Fruit fly (Drosophila melanogaster) whole organism, embryonic: Measurements from ENCODE around the gene CG33666.

Experiments used
- Abd-B ChIP-seq: fragments of 200-800 bp; sonication (Bioruptor generic); optimal IDR thresholded peaks from 2 replicates; lab custom pipeline; 2018; ENCODE audit warnings: missing biosample characterization, mild to moderate bottlenecking, missing genetic modification characterization, moderate library complexity
- Ada2b ChIP-seq: fragments of 200-800 bp; sonication (Bioruptor generic); IDR thresholded peaks from 2 replicates; pipeline ENCODE4 v1.3.6; 2022; ENCODE audit warnings: missing biosample characterization, missing genetic modification characterization
- Atf3 ChIP-seq: fragments of 200-800 bp; sonication (Bioruptor generic); optimal IDR thresholded peaks from 3 replicates; lab custom pipeline; 2016; ENCODE audit warnings: missing biosample characterization, missing genetic modification characterization
- BtbVII ChIP-seq: fragments of 200-800 bp; sonication (Bioruptor generic); optimal IDR thresholded peaks from 3 replicates; lab custom pipeline; 2017; ENCODE audit warnings: missing biosample characterization, mild to moderate bottlenecking, missing genetic modification characterization
- CG10209 ChIP-seq: fragments of 200-800 bp; sonication (Bioruptor generic); optimal IDR thresholded peaks from 3 replicates; lab custom pipeline; 2017; ENCODE audit warnings: missing biosample characterization, mild to moderate bottlenecking, missing genetic modification characterization, missing genetic modification reagents
- CG11456 ChIP-seq: fragments of 200-800 bp; sonication (Bioruptor generic); IDR thresholded peaks from 3 replicates; pipeline ENCODE4 v1.3.6; 2022; ENCODE audit warnings: missing biosample characterization, missing genetic modification characterization
- CG15073 ChIP-seq: fragments of 200-800 bp; sonication (Bioruptor generic); optimal IDR thresholded peaks from 2 replicates; lab custom pipeline; 2016; ENCODE audit warnings: missing biosample characterization, missing genetic modification characterization
- CG17359 ChIP-seq: fragments of 200-800 bp; sonication (Bioruptor generic); optimal IDR thresholded peaks from 3 replicates; lab custom pipeline; 2018; ENCODE audit warnings: missing biosample characterization, mild to moderate bottlenecking, missing genetic modification characterization, moderate library complexity
- CG32532 ChIP-seq: fragments of 200-800 bp; sonication (Bioruptor generic); IDR thresholded peaks from 2 replicates; pipeline ENCODE4 v1.3.6; 2022; ENCODE audit warnings: missing biosample characterization, missing genetic modification characterization
- CG33213 ChIP-seq: fragments of 200-800 bp; sonication (Bioruptor generic); optimal IDR thresholded peaks from 3 replicates; lab custom pipeline; 2016; ENCODE audit warnings: missing biosample characterization, missing genetic modification characterization
- CG34224 ChIP-seq: fragments of 200-800 bp; sonication (Bioruptor generic); IDR thresholded peaks from 3 replicates; pipeline ENCODE4 v1.3.6; 2022; ENCODE audit warnings: missing biosample characterization, missing genetic modification characterization; ENCODE audit not compliant: partially characterized antibody
- CG34422 ChIP-seq: fragments of 200-800 bp; sonication (Bioruptor generic); IDR thresholded peaks from 3 replicates; pipeline ENCODE4 v1.3.6; 2022; ENCODE audit warnings: missing biosample characterization, missing genetic modification characterization
- CG5953 ChIP-seq: fragments of 200-800 bp; sonication (Bioruptor generic); IDR thresholded peaks from 2 replicates; pipeline ENCODE4 v1.3.6; 2022; ENCODE audit warnings: missing biosample characterization, missing genetic modification characterization
- CG7556 ChIP-seq: fragments of 200-800 bp; sonication (Bioruptor generic); optimal IDR thresholded peaks from 2 replicates; lab custom pipeline; 2017; ENCODE audit warnings: missing biosample characterization, mild to moderate bottlenecking, missing genetic modification characterization
- CG9817 ChIP-seq: fragments of 200-800 bp; sonication (Bioruptor generic); optimal IDR thresholded peaks from 2 replicates; lab custom pipeline; 2018; ENCODE audit warnings: missing biosample characterization, mild to moderate bottlenecking, missing genetic modification characterization, moderate library complexity
- Dbx ChIP-seq: fragments of 200-800 bp; sonication (Bioruptor generic); IDR thresholded peaks from 3 replicates; pipeline ENCODE4 v1.3.6; 2022; ENCODE audit warnings: missing biosample characterization, missing genetic modification characterization
- Dek ChIP-seq: fragments of 200-800 bp; sonication (Bioruptor generic); optimal IDR thresholded peaks from 3 replicates; lab custom pipeline; 2019; ENCODE audit warnings: missing biosample characterization, mild to moderate bottlenecking, missing genetic modification characterization, moderate library complexity
- Dll ChIP-seq: fragments of 200-800 bp; sonication (Bioruptor generic); IDR thresholded peaks from 4 replicates; pipeline ENCODE4 v1.3.6; 2022; ENCODE audit warnings: missing biosample characterization, missing genetic modification characterization; ENCODE audit not compliant: partially characterized antibody
- Dref ChIP-seq: fragments of 200-800 bp; sonication (Bioruptor generic); IDR thresholded peaks from 2 replicates; pipeline ENCODE4 v1.3.6; 2022; ENCODE audit warnings: missing biosample characterization, missing genetic modification characterization
- E2f2 ChIP-seq: fragments of 200-800 bp; sonication (Bioruptor generic); IDR thresholded peaks from 2 replicates; pipeline ENCODE4 v1.3.6; 2022; ENCODE audit warnings: missing biosample characterization, missing genetic modification characterization
- Gug ChIP-seq: fragments of 200-800 bp; sonication (Bioruptor generic); IDR thresholded peaks from 4 replicates; pipeline ENCODE4 v1.3.6; 2022; ENCODE audit warnings: missing biosample characterization, missing genetic modification characterization
- HLH3B ChIP-seq: fragments of 200-800 bp; sonication (Bioruptor generic); IDR thresholded peaks from 2 replicates; pipeline ENCODE4 v1.3.6; 2022; ENCODE audit warnings: missing biosample characterization, missing genetic modification characterization
- Jarid2 ChIP-seq: fragments of 200-800 bp; sonication (Bioruptor generic); optimal IDR thresholded peaks from 3 replicates; lab custom pipeline; 2017; ENCODE audit warnings: mild to moderate bottlenecking, missing biosample characterization, missing genetic modification reagents, missing genetic modification characterization
- MESR4 ChIP-seq: fragments of 200-800 bp; sonication (Bioruptor generic); optimal IDR thresholded peaks from 2 replicates; lab custom pipeline; 2018; ENCODE audit warnings: missing biosample characterization, mild to moderate bottlenecking, missing genetic modification characterization, moderate library complexity
- Med ChIP-seq: fragments of 200-800 bp; sonication (Bioruptor generic); peaks from one replicate; lab custom pipeline; 2016; ENCODE audit warnings: missing biosample characterization, missing genetic modification characterization, mild to moderate bottlenecking, inconsistent platforms, moderate library complexity
- Ptx1 ChIP-seq: fragments of 200-800 bp; sonication (Bioruptor generic); IDR thresholded peaks from 2 replicates; pipeline ENCODE4 v1.3.6; 2022; ENCODE audit warnings: missing biosample characterization, missing genetic modification characterization
- Scr ChIP-seq: fragments of 200-800 bp; sonication (Bioruptor generic); IDR thresholded peaks from 2 replicates; pipeline ENCODE4 v1.3.6; 2022; ENCODE audit warnings: missing biosample characterization, missing genetic modification characterization; ENCODE audit not compliant: partially characterized antibody
- Sox100B ChIP-seq: fragments of 200-800 bp; sonication (Bioruptor generic); optimal IDR thresholded peaks from 3 replicates; lab custom pipeline; 2018; ENCODE audit warnings: missing biosample characterization, mild to moderate bottlenecking, missing genetic modification characterization
- Sry-δ ChIP-seq: fragments of 200-800 bp; sonication (Bioruptor generic); optimal IDR thresholded peaks from 2 replicates; lab custom pipeline; 2016; ENCODE audit warnings: missing biosample characterization, missing genetic modification characterization
- Ssrp ChIP-seq: fragments of 200-800 bp; sonication (Bioruptor generic); optimal IDR thresholded peaks from 2 replicates; lab custom pipeline; 2018; ENCODE audit warnings: missing biosample characterization, mild to moderate bottlenecking, missing genetic modification characterization, moderate library complexity
- Xrp1 ChIP-seq: fragments of 200-800 bp; sonication (Bioruptor generic); IDR thresholded peaks from 2 replicates; pipeline ENCODE4 v1.3.6; 2022; ENCODE audit warnings: missing biosample characterization, missing genetic modification characterization
- ara ChIP-seq: fragments of 200-800 bp; sonication (Bioruptor generic); IDR thresholded peaks from 2 replicates; pipeline ENCODE4 v1.3.6; 2022; ENCODE audit warnings: missing biosample characterization, missing genetic modification characterization
- btn ChIP-seq: fragments of 200-800 bp; sonication (Bioruptor generic); optimal IDR thresholded peaks from 2 replicates; lab custom pipeline; 2016; ENCODE audit warnings: missing biosample characterization, missing genetic modification characterization
- crc ChIP-seq: fragments of 200-800 bp; sonication (Bioruptor generic); optimal IDR thresholded peaks from 2 replicates; lab custom pipeline; 2016; ENCODE audit warnings: missing biosample characterization, missing genetic modification characterization
- dmrt99B ChIP-seq: fragments of 200-800 bp; sonication (Bioruptor generic); optimal IDR thresholded peaks from 2 replicates; lab custom pipeline; 2018; ENCODE audit warnings: missing biosample characterization, mild to moderate bottlenecking, missing genetic modification characterization, moderate library complexity
- dysf ChIP-seq: fragments of 200-800 bp; sonication (Bioruptor generic); IDR thresholded peaks from 3 replicates; pipeline ENCODE4 v1.3.6; 2022; ENCODE audit warnings: missing biosample characterization, missing genetic modification characterization
- fd64A ChIP-seq: fragments of 200-800 bp; sonication (Bioruptor generic); optimal IDR thresholded peaks from 3 replicates; lab custom pipeline; 2018; ENCODE audit warnings: missing biosample characterization, mild to moderate bottlenecking, missing genetic modification characterization
- grn ChIP-seq: fragments of 200-800 bp; sonication (Bioruptor generic); optimal IDR thresholded peaks from 3 replicates; lab custom pipeline; 2017; ENCODE audit warnings: missing biosample characterization, missing genetic modification characterization
- gro ChIP-seq: fragments of 200-800 bp; sonication (Bioruptor generic); optimal IDR thresholded peaks from 2 replicates; lab custom pipeline; 2016; ENCODE audit warnings: missing biosample characterization, missing genetic modification characterization
- gsb ChIP-seq: fragments of 200-800 bp; sonication (Bioruptor generic); IDR thresholded peaks from 2 replicates; pipeline ENCODE4 v1.3.6; 2022; ENCODE audit warnings: missing biosample characterization, missing genetic modification characterization
- insv ChIP-seq, 2 experiments: fragments of 200-800 bp; sonication (Bioruptor generic); optimal IDR thresholded peaks; 3 replicates each; lab custom pipeline; 2016 to 2018; ENCODE audit warnings: missing biosample characterization in 2 of 2, missing genetic modification characterization in 2 of 2
- ken ChIP-seq: fragments of 200-800 bp; sonication (Bioruptor generic); IDR thresholded peaks from 3 replicates; pipeline ENCODE4 v1.3.6; 2022; ENCODE audit warnings: missing biosample characterization, missing genetic modification characterization
- lbe ChIP-seq: fragments of 200-800 bp; sonication (Bioruptor generic); optimal IDR thresholded peaks from 2 replicates; lab custom pipeline; 2016; ENCODE audit warnings: missing biosample characterization, mild to moderate bottlenecking, missing genetic modification characterization
- lilli ChIP-seq: fragments of 200-800 bp; sonication (Bioruptor generic); optimal IDR thresholded peaks from 3 replicates; lab custom pipeline; 2016; ENCODE audit warnings: missing biosample characterization, missing genetic modification characterization
- pho ChIP-seq: fragments of 200-800 bp; sonication (Bioruptor generic); optimal IDR thresholded peaks from 2 replicates; lab custom pipeline; 2016; ENCODE audit warnings: missing biosample characterization, missing genetic modification characterization
- sens-2 ChIP-seq: fragments of 200-800 bp; sonication (Bioruptor generic); IDR thresholded peaks from 2 replicates; pipeline ENCODE4 v1.3.6; 2022; ENCODE audit warnings: missing biosample characterization, missing genetic modification characterization
- slou ChIP-seq: fragments of 200-800 bp; sonication (Bioruptor generic); optimal IDR thresholded peaks from 3 replicates; lab custom pipeline; 2016; ENCODE audit warnings: missing biosample characterization, missing genetic modification characterization
- unc-4 ChIP-seq: fragments of 200-800 bp; sonication (Bioruptor generic); IDR thresholded peaks from 2 replicates; pipeline ENCODE4 v1.3.6; 2022; ENCODE audit warnings: missing biosample characterization, missing genetic modification characterization; ENCODE audit not compliant: partially characterized antibody
- usp ChIP-seq: fragments of >200 bp; optimal IDR thresholded peaks from 2 replicates; lab custom pipeline; 2017; ENCODE audit warnings: missing biosample characterization, missing genetic modification characterization
- wor ChIP-seq: fragments of 200-800 bp; sonication (Bioruptor generic); IDR thresholded peaks from 2 replicates; pipeline ENCODE4 v1.3.6; 2022; ENCODE audit warnings: missing biosample characterization, missing genetic modification characterization
- zen ChIP-seq: fragments of 200-800 bp; sonication (Bioruptor generic); optimal IDR thresholded peaks from 3 replicates; lab custom pipeline; 2018; ENCODE audit warnings: missing biosample characterization, mild to moderate bottlenecking, missing genetic modification characterization, moderate library complexity

CG33666 gene

DNA sequence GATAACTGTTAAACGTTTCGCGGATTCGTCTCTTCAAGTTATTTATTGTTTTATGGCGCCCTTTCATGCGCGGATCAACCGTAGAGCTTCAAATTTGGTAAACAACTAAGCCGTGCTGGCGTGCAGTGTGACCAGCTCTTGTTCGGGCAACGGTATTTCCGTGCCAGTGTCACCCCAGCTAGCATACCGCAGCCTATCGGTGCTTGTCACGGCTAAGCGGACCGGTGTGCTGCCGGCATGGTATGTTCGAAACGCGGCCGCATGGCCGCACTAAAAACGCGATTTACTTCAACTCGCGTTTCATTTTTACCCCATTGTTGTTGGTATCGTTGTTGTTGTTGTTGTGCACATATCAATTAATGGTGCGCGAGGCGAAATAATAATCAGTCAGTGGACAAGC is 47.5 kb upstream of the CG33666 start, which contains the start of the genes CG42340 and CG3918 (continued):
- peak; percentile 27 for TF ChIP-seq gro
- TF ChIP-seq CG9817 (tag; lab: Kevin White, UChicago), result no peak
- 0 out of 2 replicates have a peak, but pooled peaks have one; percentile 8 for TF ChIP-seq Ptx1 (GFP tag; lab: Robert Waterston, UW)
- no peak for TF ChIP-seq CG15073 (GFP tag; lab: Kevin White, UChicago)
- peak; percentile 16 for TF ChIP-seq CG10209 (GFP tag; lab: Kevin White, UChicago)
- peak; percentile 77; the same call in 2 of the 3 replicates for TF ChIP-seq CG34422 (GFP tag; lab: Robert Waterston, UW)
- no peak for TF ChIP-seq Sox100B (GFP tag; lab: Kevin White, UChicago)
- TF ChIP-seq Sry-δ (GFP tag; lab: Kevin White, UChicago), result peak; percentile 68
- TF ChIP-seq CG34224 (GFP tag; lab: Robert Waterston, UW), result 0 out of 3 replicates have a peak, but pooled peaks have one; percentile 17
- peak; percentile 53; the same call in 1 of the 3 replicates for TF ChIP-seq CG11456 (GFP tag; lab: Robert Waterston, UW)
- no peak for TF ChIP-seq fd64A (GFP tag; lab: Kevin White, UChicago)
- peak; percentile 80 for TF ChIP-seq Med (GFP tag; lab: Kevin White, UChicago)
- no peak for TF ChIP-seq btn (GFP tag; lab: Kevin White, UChicago)
- TF ChIP-seq BtbVII (GFP tag; lab: Kevin White, UChicago), result no peak
- TF ChIP-seq Atf3 (GFP tag; lab: Kevin White, UChicago), result no peak
- peak; percentile 89 for TF ChIP-seq E2f2 (GFP tag; lab: Robert Waterston, UW)
- TF ChIP-seq Dll, result 0 out of 4 replicates have a peak, but pooled peaks have one; percentile 46
- no peak for TF ChIP-seq CG5953 (GFP tag; lab: Robert Waterston, UW)
- no peak for TF ChIP-seq usp
- TF ChIP-seq sens-2 (GFP tag; lab: Robert Waterston, UW), result no peak
- TF ChIP-seq dysf (GFP tag; lab: Robert Waterston, UW), result no peak
- TF ChIP-seq MESR4 (GFP tag; lab: Kevin White, UChicago), result peak; percentile 86
- TF ChIP-seq Dek, result peak; percentile 13
- no peak for TF ChIP-seq lilli (GFP tag; lab: Kevin White, UChicago)
- TF ChIP-seq Dbx (GFP tag; lab: Robert Waterston, UW), result peak; percentile 56; the same call in 1 of the 3 replicates
- TF ChIP-seq zen (tag; lab: Kevin White, UChicago), result peak; percentile 6
- 0 out of 2 replicates have a peak, but pooled peaks have one; percentile 30 for TF ChIP-seq CG32532 (GFP tag; lab: Robert Waterston, UW)
- peak; percentile 83 for TF ChIP-seq Jarid2 (GFP tag; lab: Kevin White, UChicago)
- TF ChIP-seq pho, result peak; percentile 28
- no peak for TF ChIP-seq wor
- TF ChIP-seq Ada2b, result no peak
- TF ChIP-seq HLH3B (GFP tag; lab: Robert Waterston, UW), result 0 out of 2 replicates have a peak, but pooled peaks have one; percentile 11
- no peak for TF ChIP-seq gsb (GFP tag; lab: Robert Waterston, UW)
- peak; percentile 22 for TF ChIP-seq Abd-B (GFP tag; lab: Kevin White, UChicago)
- TF ChIP-seq slou (GFP tag; lab: Kevin White, UChicago), result no peak
- TF ChIP-seq crc (GFP tag; lab: Kevin White, UChicago), result no peak
- TF ChIP-seq Scr (GFP tag; lab: Robert Waterston, UW), result peak; percentile 53
- TF ChIP-seq unc-4 (GFP tag; lab: Robert Waterston, UW), result peak; percentile 43
- TF ChIP-seq CG33213, result peak; percentile 98
- no peak for TF ChIP-seq dmrt99B (tag; lab: Kevin White, UChicago)
- TF ChIP-seq Xrp1, result no peak
- TF ChIP-seq lbe (GFP tag; lab: Kevin White, UChicago), result no peak
- no peak for TF ChIP-seq CG7556 (GFP tag; lab: Kevin White, UChicago)
- TF ChIP-seq Ssrp (tag; lab: Kevin White, UChicago), result no peak
- TF ChIP-seq ken, result 0 out of 3 replicates have a peak, but pooled peaks have one; percentile 9
- no peak for TF ChIP-seq CG17359 (tag; lab: Kevin White, UChicago)
- no peak for TF ChIP-seq Gug (GFP tag; lab: Robert Waterston, UW)
- peak; percentile 85 for TF ChIP-seq Dref (GFP tag; lab: Robert Waterston, UW)
- TF ChIP-seq insv (GFP tag; optimal IDR thresholded peaks at IDR 0.05; lab: Kevin White, UChicago), result peak in 1 of 2 experiments; percentile 85
- no peak for TF ChIP-seq grn (GFP tag; lab: Kevin White, UChicago)
- TF ChIP-seq ara (GFP tag; lab: Robert Waterston, UW), result peak; percentile 13; the same call in 1 of the 2 replicates
